Fruit fly (Drosophila melanogaster) Kc167 (cell line): ENCODE data around the gene CG7695.

Experiments
- Myc ChIP-seq: fragments of >200 bp; optimal IDR thresholded peaks from 2 replicates; lab custom pipeline; 2017; ENCODE audit warnings: missing external identifiers
- Sin3A ChIP-seq: fragments of >200 bp; optimal IDR thresholded peaks from 2 replicates; lab custom pipeline; 2018; ENCODE audit warnings: missing external identifiers
- h ChIP-seq: fragments of >200 bp; optimal IDR thresholded peaks from 3 replicates; lab custom pipeline; 2018; ENCODE audit warnings: missing external identifiers
- insv ChIP-seq: fragments of >200 bp; optimal IDR thresholded peaks from 3 replicates; lab custom pipeline; 2018; ENCODE audit warnings: missing external identifiers
- psq ChIP-seq: fragments of >200 bp; optimal IDR thresholded peaks from 2 replicates; lab custom pipeline; 2017; ENCODE audit warnings: missing external identifiers
- ttk ChIP-seq: sonication (Bioruptor generic); optimal IDR thresholded peaks from 2 replicates; lab custom pipeline; 2017; ENCODE audit warnings: missing external identifiers

The CG7695 gene

dm6 chr3R:18617411-18617810 is at the start of gene CG7695:
Gene CG7695 (minus strand): TSS chr3R:18617511.
- TF ChIP-seq insv (lab: Kevin White, UChicago) (no peak), ttk (lab: Kevin White, UChicago) (no peak), Sin3A (no peak), Myc (lab: Kevin White, UChicago) (no peak), psq (lab: Kevin White, UChicago) (no peak), h (lab: Kevin White, UChicago) (no peak)

dm6 chr3R:18665061-18665460 is 47.8 kb upstream of the CG7695 start, which contains the start of gene CG31231:
Gene CG31231 (plus strand): TSS chr3R:18665361.
- TF ChIP-seq h (lab: Kevin White, UChicago) (no peak), Myc (lab: Kevin White, UChicago) (no peak), Sin3A (no peak), insv (lab: Kevin White, UChicago) (no peak), ttk (lab: Kevin White, UChicago) (no peak), psq (lab: Kevin White, UChicago) (no peak)

- TF ChIP-seq Sin3A (no peak), h (lab: Kevin White, UChicago) (no peak), ttk (lab: Kevin White, UChicago) (no peak), psq (lab: Kevin White, UChicago) (no peak), Myc (lab: Kevin White, UChicago) (no peak), insv (lab: Kevin White, UChicago) (no peak)
Measured at dm6 chr3R:18663525-18663924, 46.2 kb upstream of the CG7695 start, which contains the start of the genes Cpsf73 and Gos28. Gene Cpsf73 (minus strand): TSS chr3R:18663552. Gene Gos28 (plus strand): TSS chr3R:18663738.

- TF ChIP-seq insv (lab: Kevin White, UChicago) (no peak), ttk (lab: Kevin White, UChicago) (no peak), psq (lab: Kevin White, UChicago) (no peak), h (lab: Kevin White, UChicago) (no peak), Sin3A (no peak), Myc (lab: Kevin White, UChicago) (no peak)
Measured at dm6 chr3R:18658945-18659642, 41.8 kb upstream of the CG7695 start, which contains the start of the genes CG31224 and CstF64. Gene CG31224 (minus strand): TSS chr3R:18659309. Gene CstF64 (plus strand): TSS chr3R:18659618.

- TF ChIP-seq Myc (lab: Kevin White, UChicago) (no peak), ttk (lab: Kevin White, UChicago) (no peak), insv (lab: Kevin White, UChicago) (no peak)
Measured at dm6 chr3R:18658380-18658944, 41.2 kb upstream of the CG7695 start.

- no peak for TF ChIP-seq h (lab: Kevin White, UChicago)
- TF ChIP-seq Sin3A, result no peak
- TF ChIP-seq Myc (lab: Kevin White, UChicago), result no peak
- no peak for TF ChIP-seq ttk (lab: Kevin White, UChicago)
- no peak for TF ChIP-seq psq (lab: Kevin White, UChicago)
- no peak for TF ChIP-seq insv (lab: Kevin White, UChicago)
Measured at dm6 chr3R:18643646-18644045, 26.3 kb upstream of the CG7695 start.

- TF ChIP-seq Myc (lab: Kevin White, UChicago), result no peak
- TF ChIP-seq psq (lab: Kevin White, UChicago), result no peak
- no peak for TF ChIP-seq insv (lab: Kevin White, UChicago)
- TF ChIP-seq h (lab: Kevin White, UChicago), result no peak
- no peak for TF ChIP-seq Sin3A
- TF ChIP-seq ttk (lab: Kevin White, UChicago), result no peak
Measured at dm6 chr3R:18641242-18641757, 24.0 kb upstream of the CG7695 start, which contains the start of gene CG14301. Gene CG14301 (minus strand): TSS chr3R:18641457.

- TF ChIP-seq Myc (lab: Kevin White, UChicago) (no peak), ttk (lab: Kevin White, UChicago) (no peak), psq (lab: Kevin White, UChicago) (no peak), h (lab: Kevin White, UChicago) (no peak), Sin3A (no peak)
Measured at dm6 chr3R:18639662-18640061, 22.4 kb upstream of the CG7695 start.

- no peak for TF ChIP-seq ttk (lab: Kevin White, UChicago)
- TF ChIP-seq h (lab: Kevin White, UChicago), result no peak
- TF ChIP-seq insv (lab: Kevin White, UChicago), result no peak
- TF ChIP-seq psq (lab: Kevin White, UChicago), result no peak
- no peak for TF ChIP-seq Sin3A
- TF ChIP-seq Myc (lab: Kevin White, UChicago), result no peak
Measured at dm6 chr3R:18633099-18633498, 15.8 kb upstream of the CG7695 start.

- no peak for TF ChIP-seq Sin3A
- no peak for TF ChIP-seq h (lab: Kevin White, UChicago)
- no peak for TF ChIP-seq insv (lab: Kevin White, UChicago)
- TF ChIP-seq psq (lab: Kevin White, UChicago), result no peak
- TF ChIP-seq Myc (lab: Kevin White, UChicago), result no peak
- no peak for TF ChIP-seq ttk (lab: Kevin White, UChicago)
Measured at dm6 chr3R:18628311-18628811, 11.1 kb upstream of the CG7695 start.

- no peak for TF ChIP-seq insv (lab: Kevin White, UChicago)
- no peak for TF ChIP-seq h (lab: Kevin White, UChicago)
- no peak for TF ChIP-seq psq (lab: Kevin White, UChicago)
- no peak for TF ChIP-seq ttk (lab: Kevin White, UChicago)
- no peak for TF ChIP-seq Myc (lab: Kevin White, UChicago)
- TF ChIP-seq Sin3A, result no peak
Measured at dm6 chr3R:18624541-18624940, 7.2 kb upstream of the CG7695 start.
